Worm (Caenorhabditis elegans): ENCODE data around the gene natc-1.
A peak's percentile ranks its signal among the peaks of the same experiment; 100 is the strongest.

natc-1 gene

ce11 chrV:8445636-8446035 lies 16.5 kb upstream of the natc-1 start (continued):
- no peak for TF ChIP-seq ceh-9 (tag; optimal IDR thresholded peaks at IDR 0.05)
- no peak for TF ChIP-seq fkh-10 (GFP tag; optimal IDR thresholded peaks at IDR 0.05)
- TF ChIP-seq unc-39 (tag; optimal IDR thresholded peaks at IDR 0.05): no peak
- no peak for TF ChIP-seq lin-15B (tag; optimal IDR thresholded peaks at IDR 0.05)
- TF ChIP-seq snpc-4 (tag; optimal IDR thresholded peaks at IDR 0.05): peak; percentile 24
- peak; percentile 60 for TF ChIP-seq pqm-1 (tag; optimal IDR thresholded peaks at IDR 0.05)
- TF ChIP-seq nhr-43 (tag; optimal IDR thresholded peaks at IDR 0.05; ENCODE audit: poor library complexity, severe bottlenecking): peak; percentile 19

- TF ChIP-seq fkh-10 (GFP tag; optimal IDR thresholded peaks at IDR 0.05) (no peak), fos-1 (tag; optimal IDR thresholded peaks at IDR 0.05) (no peak), fkh-2 (tag; optimal IDR thresholded peaks at IDR 0.05) (no peak), unc-39 (tag; optimal IDR thresholded peaks at IDR 0.05) (no peak), lin-39 (tag; optimal IDR thresholded peaks at IDR 0.05) (no peak), ceh-82 (tag; optimal IDR thresholded peaks at IDR 0.05) (no peak), ZK546.5 (tag; optimal IDR thresholded peaks at IDR 0.05) (no peak), ama-1 (optimal IDR thresholded peaks at IDR 0.05) (no peak), aly-2 (tag; optimal IDR thresholded peaks at IDR 0.05) (no peak), nhr-67 (tag; optimal IDR thresholded peaks at IDR 0.05) (no peak), ceh-16 (tag; optimal IDR thresholded peaks at IDR 0.05) (no peak), mdl-1 (tag; optimal IDR thresholded peaks at IDR 0.05) (no peak), elt-2 (tag; optimal IDR thresholded peaks at IDR 0.05) (no peak), nhr-76 (tag; optimal IDR thresholded peaks at IDR 0.05) (no peak), ztf-4 (tag; optimal IDR thresholded peaks at IDR 0.05) (no peak), lin-15B (tag; optimal IDR thresholded peaks at IDR 0.05) (no peak), snpc-4 (tag; optimal IDR thresholded peaks at IDR 0.05) (no peak), ztf-11 (tag; optimal IDR thresholded peaks at IDR 0.05) (no peak), egl-27 (tag; optimal IDR thresholded peaks at IDR 0.05) (no peak), hmg-11 (tag; optimal IDR thresholded peaks at IDR 0.05) (no peak)
Observed at ce11 chrV:8447928-8448327, 14.2 kb upstream of the natc-1 start, which contains the start of gene T23B12.5. Gene T23B12.5 (minus strand): TSS chrV:8448028.

- TF ChIP-seq aly-2 (tag; optimal IDR thresholded peaks at IDR 0.05) (no peak), snpc-4 (tag; optimal IDR thresholded peaks at IDR 0.05) (no peak), nhr-25 (tag; optimal IDR thresholded peaks at IDR 0.05) (peak; percentile 48), nfya-1 (tag; optimal IDR thresholded peaks at IDR 0.05; ENCODE audit: insufficient read depth) (no peak), nhr-23 (tag; optimal IDR thresholded peaks at IDR 0.05) (peak; percentile 7), pqm-1 (tag; optimal IDR thresholded peaks at IDR 0.05) (no peak), ceh-9 (tag; optimal IDR thresholded peaks at IDR 0.05) (no peak)
Observed at ce11 chrV:8449241-8449640, 12.9 kb upstream of the natc-1 start.

ce11 chrV:8450690-8451089 lies 11.5 kb upstream of the natc-1 start:
- TF ChIP-seq pha-4 (tag; optimal IDR thresholded peaks at IDR 0.05) (no peak), nhr-25 (tag; optimal IDR thresholded peaks at IDR 0.05) (no peak), nhr-11 (tag; optimal IDR thresholded peaks at IDR 0.05) (no peak), egl-27 (tag; optimal IDR thresholded peaks at IDR 0.05) (no peak), fkh-10 (GFP tag; optimal IDR thresholded peaks at IDR 0.05) (no peak), mdl-1 (tag; optimal IDR thresholded peaks at IDR 0.05) (no peak), eor-1 (tag; optimal IDR thresholded peaks at IDR 0.05) (no peak), nhr-67 (tag; optimal IDR thresholded peaks at IDR 0.05) (no peak), lin-15B (tag; optimal IDR thresholded peaks at IDR 0.05) (no peak), lsy-12 (tag; optimal IDR thresholded peaks at IDR 0.05) (no peak), hmg-11 (tag; optimal IDR thresholded peaks at IDR 0.05) (no peak), R02D3.7 (tag; optimal IDR thresholded peaks at IDR 0.05) (no peak), daf-12 (tag; optimal IDR thresholded peaks at IDR 0.05) (no peak), nhr-77 (tag; optimal IDR thresholded peaks at IDR 0.05) (no peak), mml-1 (tag; optimal IDR thresholded peaks at IDR 0.05) (no peak)

ce11 chrV:8454995-8455446 lies 7.1 kb upstream of the natc-1 start, which contains the start of gene T23B12.11:
Gene T23B12.11 (plus strand): TSS chrV:8455396.
- TF ChIP-seq nhr-76 (tag; optimal IDR thresholded peaks at IDR 0.05) (no peak), ceh-28 (tag; optimal IDR thresholded peaks at IDR 0.05) (no peak), nhr-43 (tag; optimal IDR thresholded peaks at IDR 0.05; ENCODE audit: poor library complexity, severe bottlenecking) (no peak)

All from whole organism, L3 larva.